Worm (Caenorhabditis elegans): ENCODE results near the gene Y37B11A.3.

The Y37B11A.3 gene

ce11 chrIII:5758519-5759099, 26.5 kb downstream of the Y37B11A.3 start:
- peak; percentile 78 for TF ChIP-seq crh-2 (tag; optimal IDR thresholded peaks at IDR 0.05)
- TF ChIP-seq ceh-82 (tag; optimal IDR thresholded peaks at IDR 0.05) = no peak
- TF ChIP-seq ama-1 (optimal IDR thresholded peaks at IDR 0.05) = peak; percentile 44
- no peak for TF ChIP-seq nhr-11 (tag; optimal IDR thresholded peaks at IDR 0.05)
- peak; percentile 41 for TF ChIP-seq lin-11 (tag; optimal IDR thresholded peaks at IDR 0.05)
- peak; percentile 88 for TF ChIP-seq C34F6.9 (tag; optimal IDR thresholded peaks at IDR 0.05)
- peak; percentile 30 for TF ChIP-seq fos-1 (tag; optimal IDR thresholded peaks at IDR 0.05)
- TF ChIP-seq nhr-6 (tag; optimal IDR thresholded peaks at IDR 0.05) = peak; percentile 43
- TF ChIP-seq nhr-10 (tag; optimal IDR thresholded peaks at IDR 0.05) = no peak
- TF ChIP-seq nhr-21 (tag; optimal IDR thresholded peaks at IDR 0.05) = peak; percentile 11
- no peak for TF ChIP-seq alr-1 (tag; optimal IDR thresholded peaks at IDR 0.05)
- peak; percentile 82 for TF ChIP-seq ztf-4 (tag; optimal IDR thresholded peaks at IDR 0.05)
- peak in 1 of 2 experiments; percentile 81 for TF ChIP-seq lsy-2 (tag; optimal IDR thresholded peaks at IDR 0.05)
- TF ChIP-seq unc-55 (GFP tag; optimal IDR thresholded peaks at IDR 0.05) = peak; percentile 95
- no peak for TF ChIP-seq peb-1 (tag; optimal IDR thresholded peaks at IDR 0.05)
- TF ChIP-seq ztf-11 (tag; optimal IDR thresholded peaks at IDR 0.05) = no peak
- peak; percentile 62 for TF ChIP-seq lin-13 (GFP tag; optimal IDR thresholded peaks at IDR 0.05)
- TF ChIP-seq nhr-23 (tag; optimal IDR thresholded peaks at IDR 0.05) = no peak
- peak; percentile 35 for TF ChIP-seq F13H6.1 (tag; optimal IDR thresholded peaks at IDR 0.05)
- TF ChIP-seq egl-27 (tag; optimal IDR thresholded peaks at IDR 0.05) = peak; percentile 27
- peak; percentile 55 for TF ChIP-seq nhr-129 (tag; optimal IDR thresholded peaks at IDR 0.05)
- peak; percentile 53 for TF ChIP-seq sem-4 (tag; optimal IDR thresholded peaks at IDR 0.05)
- peak; percentile 81 for TF ChIP-seq sma-9 (GFP tag; optimal IDR thresholded peaks at IDR 0.05)
- TF ChIP-seq sma-9 (tag; optimal IDR thresholded peaks at IDR 0.05) = no peak
- TF ChIP-seq mdl-1 (tag; optimal IDR thresholded peaks at IDR 0.05) = peak in 1 of 2 experiments; percentile 40
- peak; percentile 75 for TF ChIP-seq zag-1 (tag; optimal IDR thresholded peaks at IDR 0.05)
- peak; percentile 44 for TF ChIP-seq Y55F3AM.14 (GFP tag; optimal IDR thresholded peaks at IDR 0.05)

- TF ChIP-seq nhr-10 (tag; optimal IDR thresholded peaks at IDR 0.05) (no peak), ztf-4 (tag; optimal IDR thresholded peaks at IDR 0.05) (no peak), nhr-25 (tag; optimal IDR thresholded peaks at IDR 0.05) (no peak), skn-1 (tag; optimal IDR thresholded peaks at IDR 0.05) (no peak), C34F6.9 (tag; optimal IDR thresholded peaks at IDR 0.05) (peak; percentile 19), egl-27 (tag; optimal IDR thresholded peaks at IDR 0.05) (no peak), sem-4 (tag; optimal IDR thresholded peaks at IDR 0.05) (no peak), zag-1 (tag; optimal IDR thresholded peaks at IDR 0.05) (peak; percentile 5), nhr-77 (tag; optimal IDR thresholded peaks at IDR 0.05) (no peak), R02D3.7 (tag; optimal IDR thresholded peaks at IDR 0.05) (no peak), lin-11 (tag; optimal IDR thresholded peaks at IDR 0.05) (no peak), ztf-1 (GFP tag; conservative IDR thresholded peaks at IDR 0.05) (no peak), blmp-1 (tag; optimal IDR thresholded peaks at IDR 0.05; ENCODE audit: insufficient read depth) (no peak), unc-62 (GFP tag; optimal IDR thresholded peaks at IDR 0.05) (no peak), nhr-23 (tag; optimal IDR thresholded peaks at IDR 0.05) (no peak), lsy-2 (tag; optimal IDR thresholded peaks at IDR 0.05) (peak in 1 of 2 experiments; percentile 33), nhr-6 (tag; optimal IDR thresholded peaks at IDR 0.05) (no peak), peb-1 (tag; optimal IDR thresholded peaks at IDR 0.05) (no peak), dmd-4 (tag; optimal IDR thresholded peaks at IDR 0.05) (no peak), unc-39 (tag; optimal IDR thresholded peaks at IDR 0.05) (no peak), lin-39 (tag; optimal IDR thresholded peaks at IDR 0.05) (no peak), nhr-237 (tag; optimal IDR thresholded peaks at IDR 0.05) (no peak), unc-55 (GFP tag; optimal IDR thresholded peaks at IDR 0.05) (peak; percentile 29), ceh-16 (tag; optimal IDR thresholded peaks at IDR 0.05) (no peak), mdl-1 (tag; optimal IDR thresholded peaks at IDR 0.05) (peak in 1 of 2 experiments; percentile 30), sma-9 (GFP tag; optimal IDR thresholded peaks at IDR 0.05) (peak; percentile 43), sma-9 (tag; optimal IDR thresholded peaks at IDR 0.05) (no peak)
Measured at ce11 chrIII:5757492-5758045, 27.6 kb downstream of the Y37B11A.3 start.

ce11 chrIII:5755204-5755603, 29.9 kb downstream of the Y37B11A.3 start, which contains the start of gene ida-1:
Gene ida-1, plus strand, starts transcription at chrIII:5755539.
- TF ChIP-seq lsy-2 (tag; optimal IDR thresholded peaks at IDR 0.05) (peak; percentile 6 to 64), crh-2 (tag; optimal IDR thresholded peaks at IDR 0.05) (peak; percentile 32), egl-27 (tag; optimal IDR thresholded peaks at IDR 0.05) (peak; percentile 14), ceh-82 (tag; optimal IDR thresholded peaks at IDR 0.05) (no peak), mab-5 (tag; optimal IDR thresholded peaks at IDR 0.05) (peak; percentile 8), F13H6.1 (tag; optimal IDR thresholded peaks at IDR 0.05) (no peak), blmp-1 (tag; optimal IDR thresholded peaks at IDR 0.05; ENCODE audit: insufficient read depth) (no peak), sem-4 (tag; optimal IDR thresholded peaks at IDR 0.05) (no peak), lin-11 (tag; optimal IDR thresholded peaks at IDR 0.05) (peak; percentile 8), nhr-129 (tag; optimal IDR thresholded peaks at IDR 0.05) (peak; percentile 37), C34F6.9 (tag; optimal IDR thresholded peaks at IDR 0.05) (peak; percentile 76), nhr-21 (tag; optimal IDR thresholded peaks at IDR 0.05) (peak; percentile 18), zag-1 (tag; optimal IDR thresholded peaks at IDR 0.05) (peak; percentile 47), unc-55 (GFP tag; optimal IDR thresholded peaks at IDR 0.05) (peak; percentile 91)

Data from whole organism, L2 larva.